Fruit fly (Drosophila melanogaster): Measurements from ENCODE around the gene sro.

DNA sequence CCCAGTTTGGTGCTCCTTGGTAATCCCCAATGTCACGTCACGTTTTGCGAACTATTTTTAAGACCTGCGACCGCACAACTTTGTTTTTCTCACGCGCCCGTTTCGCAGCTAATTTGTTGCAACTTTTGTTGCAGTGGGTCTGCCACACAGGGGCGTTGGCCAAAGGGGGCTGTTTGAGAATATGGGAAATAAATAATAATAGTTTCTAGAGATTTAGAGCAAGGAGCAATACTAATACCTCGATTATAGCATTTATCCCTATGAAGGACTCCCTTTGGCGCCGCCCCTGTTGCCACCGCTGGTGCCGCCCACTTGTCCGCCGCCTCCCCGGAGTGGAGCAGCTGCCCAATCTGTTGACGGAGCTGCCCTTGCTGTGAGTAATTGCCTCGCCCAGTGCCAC lies 39.1 kb upstream of the sro start:
- TF ChIP-seq h (optimal IDR thresholded peaks at IDR 0.05): no peak
- TF ChIP-seq insv (optimal IDR thresholded peaks at IDR 0.05): no peak
- TF ChIP-seq Sin3A (optimal IDR thresholded peaks at IDR 0.05): no peak
- no peak for TF ChIP-seq psq (optimal IDR thresholded peaks at IDR 0.05)

Measured in Kc167 (cell line).